Worm (Caenorhabditis elegans) whole organism, young adult: ENCODE results near the gene Y60A9.3.

Experiments used
- C17E4.6 ChIP-seq: fragments of 200-800 bp; sonication (Bioruptor generic); IDR thresholded peaks from 2 replicates; pipeline ENCODE4 v1.3.6; 2022; ENCODE audit warnings: missing genetic modification reagents, missing genetic modification characterization, missing compliant biosample characterization
- F37B4.10 ChIP-seq: fragments of 200-800 bp; sonication (Bioruptor generic); IDR thresholded peaks from 2 replicates; pipeline ENCODE4 v1.3.6; 2022; ENCODE audit warnings: missing genetic modification characterization, missing compliant biosample characterization
- F39B2.1 ChIP-seq: fragments of 200-800 bp; sonication (Bioruptor generic); IDR thresholded peaks from 2 replicates; pipeline ENCODE4 v1.3.6; 2022; ENCODE audit warnings: missing genetic modification reagents, missing genetic modification characterization, missing compliant biosample characterization
- F49E8.2 ChIP-seq: sonication (generic microtip); optimal IDR thresholded peaks from 3 replicates; lab custom pipeline; 2017; ENCODE audit warnings: missing genetic modification characterization, mild to moderate bottlenecking, missing compliant biosample characterization, antibody characterized with exemption, moderate library complexity; ENCODE audit not compliant: insufficient read depth
- F57A8.1 ChIP-seq: fragments of 200-800 bp; sonication (Bioruptor generic); optimal IDR thresholded peaks from 2 replicates; lab custom pipeline; 2018; ENCODE audit warnings: mild to moderate bottlenecking, missing genetic modification characterization, moderate library complexity, missing compliant biosample characterization
- F57C9.4 ChIP-seq: sonication (generic microtip); optimal IDR thresholded peaks from 2 replicates; lab custom pipeline; 2017; ENCODE audit warnings: mild to moderate bottlenecking, missing genetic modification characterization, missing compliant biosample characterization
- K11D2.4 ChIP-seq: fragments of 200-800 bp; sonication (Bioruptor generic); IDR thresholded peaks from 2 replicates; pipeline ENCODE4 v1.3.6; 2022; ENCODE audit warnings: missing genetic modification reagents, missing genetic modification characterization, missing compliant biosample characterization
- Y53F4B.3 ChIP-seq: fragments of 200-800 bp; sonication (Bioruptor generic); IDR thresholded peaks from 2 replicates; pipeline ENCODE4 v1.3.6; 2022; ENCODE audit warnings: missing genetic modification reagents, missing genetic modification characterization, missing compliant biosample characterization
- Y53G8AR.9 ChIP-seq: fragments of 200-800 bp; sonication (Bioruptor generic); conservative IDR thresholded peaks from 2 replicates; pipeline ENCODE4 v1.3.6; 2022; ENCODE audit warnings: missing genetic modification reagents, missing genetic modification characterization, missing compliant biosample characterization
- Y67H2A.10 ChIP-seq: fragments of 200-800 bp; sonication (Bioruptor generic); conservative IDR thresholded peaks from 2 replicates; pipeline ENCODE4 v1.3.6; 2022; ENCODE audit warnings: missing genetic modification reagents, missing genetic modification characterization, missing compliant biosample characterization
- Y95B8A.8 ChIP-seq: fragments of 200-800 bp; sonication (Bioruptor generic); IDR thresholded peaks from 2 replicates; pipeline ENCODE4 v1.3.6; 2022; ENCODE audit warnings: missing genetic modification reagents, missing genetic modification characterization, missing compliant biosample characterization
- attf-6 ChIP-seq: fragments of 200-800 bp; sonication (Bioruptor generic); IDR thresholded peaks from 2 replicates; pipeline ENCODE4 v1.3.6; 2022; ENCODE audit warnings: missing genetic modification reagents, missing genetic modification characterization, missing compliant biosample characterization
- bed-1 ChIP-seq: fragments of 200-800 bp; sonication (Bioruptor generic); IDR thresholded peaks from 2 replicates; pipeline ENCODE4 v1.3.6; 2022; ENCODE audit warnings: missing genetic modification reagents, missing genetic modification characterization, missing compliant biosample characterization
- ceh-27 ChIP-seq: fragments of 200-800 bp; sonication (Bioruptor generic); optimal IDR thresholded peaks from 2 replicates; lab custom pipeline; 2018; ENCODE audit warnings: mild to moderate bottlenecking, missing genetic modification characterization, moderate library complexity, missing compliant biosample characterization
- ceh-40 ChIP-seq: fragments of 200-800 bp; sonication (Bioruptor generic); IDR thresholded peaks from 2 replicates; pipeline ENCODE4 v1.3.6; 2022; ENCODE audit warnings: missing genetic modification characterization, missing compliant biosample characterization
- ceh-58 ChIP-seq: fragments of 200-800 bp; sonication (Bioruptor generic); IDR thresholded peaks from 2 replicates; pipeline ENCODE4 v1.3.6; 2022; ENCODE audit warnings: missing genetic modification characterization, missing compliant biosample characterization
- ceh-79 ChIP-seq: sonication (generic microtip); optimal IDR thresholded peaks from 2 replicates; lab custom pipeline; 2017; ENCODE audit warnings: mild to moderate bottlenecking, missing genetic modification characterization, missing compliant biosample characterization
- ceh-91 ChIP-seq: fragments of 200-800 bp; sonication (Bioruptor generic); IDR thresholded peaks from 2 replicates; pipeline ENCODE4 v1.3.6; 2022; ENCODE audit warnings: missing genetic modification reagents, missing genetic modification characterization, missing compliant biosample characterization
- chd-7 ChIP-seq: sonication (generic microtip); optimal IDR thresholded peaks from 2 replicates; lab custom pipeline; 2016; ENCODE audit warnings: mild to moderate bottlenecking, missing genetic modification characterization, moderate library complexity, missing compliant biosample characterization
- die-1 ChIP-seq: sonication (generic microtip); optimal IDR thresholded peaks from 2 replicates; lab custom pipeline; 2016; ENCODE audit warnings: missing genotype, mild to moderate bottlenecking, missing genetic modification characterization, missing compliant biosample characterization
- dox-1 ChIP-seq: fragments of 200-800 bp; sonication (Bioruptor generic); IDR thresholded peaks from 2 replicates; pipeline ENCODE4 v1.3.6; 2022; ENCODE audit warnings: missing genetic modification reagents, missing genetic modification characterization, missing compliant biosample characterization
- egl-18 ChIP-seq: fragments of 200-800 bp; sonication (Bioruptor generic); IDR thresholded peaks from 2 replicates; pipeline ENCODE4 v1.3.6; 2022; ENCODE audit warnings: missing genetic modification reagents, missing genetic modification characterization, missing compliant biosample characterization
- hrde-1 ChIP-seq: sonication (generic microtip); optimal IDR thresholded peaks from 2 replicates; lab custom pipeline; 2016; ENCODE audit warnings: missing genetic modification characterization, mild to moderate bottlenecking, missing compliant biosample characterization, moderate library complexity, missing genotype, missing genetic modification reagents, borderline replicate concordance
- hsf-1 ChIP-seq: fragments of 200-800 bp; sonication (Bioruptor generic); IDR thresholded peaks from 2 replicates; pipeline ENCODE4 v1.3.6; 2022; ENCODE audit warnings: missing genetic modification reagents, missing genetic modification characterization, missing compliant biosample characterization
- let-526 ChIP-seq: fragments of 200-800 bp; sonication (Bioruptor generic); IDR thresholded peaks from 2 replicates; pipeline ENCODE4 v1.3.6; 2022; ENCODE audit warnings: missing genetic modification reagents, missing genetic modification characterization, missing compliant biosample characterization
- lin-26 ChIP-seq: fragments of 200-800 bp; sonication (Bioruptor generic); IDR thresholded peaks from 2 replicates; pipeline ENCODE4 v1.3.6; 2022; ENCODE audit warnings: missing genetic modification reagents, missing genetic modification characterization, missing compliant biosample characterization
- lin-54 ChIP-seq: fragments of 200-800 bp; sonication (Bioruptor generic); optimal IDR thresholded peaks from 2 replicates; lab custom pipeline; 2018; ENCODE audit warnings: mild to moderate bottlenecking, missing genetic modification characterization, missing compliant biosample characterization
- madf-3 ChIP-seq: fragments of 200-800 bp; sonication (Bioruptor generic); IDR thresholded peaks from 2 replicates; pipeline ENCODE4 v1.3.6; 2022; ENCODE audit warnings: missing genetic modification reagents, missing genetic modification characterization, missing compliant biosample characterization
- madf-6 ChIP-seq: fragments of 200-800 bp; sonication (Bioruptor generic); IDR thresholded peaks from 2 replicates; pipeline ENCODE4 v1.3.6; 2022; ENCODE audit warnings: missing genetic modification reagents, missing genetic modification characterization, missing compliant biosample characterization
- mcd-1 ChIP-seq: fragments of 200-800 bp; sonication (Bioruptor generic); IDR thresholded peaks from 2 replicates; pipeline ENCODE4 v1.3.6; 2022; ENCODE audit warnings: missing genetic modification reagents, missing genetic modification characterization, missing compliant biosample characterization
- nfyb-1 ChIP-seq: fragments of 200-800 bp; sonication (Bioruptor generic); IDR thresholded peaks from 2 replicates; pipeline ENCODE4 v1.3.6; 2022; ENCODE audit warnings: missing genetic modification reagents, missing genetic modification characterization, missing compliant biosample characterization
- nhr-120 ChIP-seq: fragments of 200-800 bp; sonication (Bioruptor generic); IDR thresholded peaks from 2 replicates; pipeline ENCODE4 v1.3.6; 2022; ENCODE audit warnings: missing genetic modification characterization, missing compliant biosample characterization
- pha-4 ChIP-seq: fragments of 150-350 bp; sonication (generic microtip); optimal IDR thresholded peaks from 2 replicates; lab custom pipeline; 2014; ENCODE audit warnings: missing biosample characterization, missing genetic modification reagents, missing genetic modification characterization
- rpc-1 ChIP-seq, 2 experiments: fragments of 150-350 bp in 1 of 2; sonication (generic microtip) in 1 of 2; optimal IDR thresholded peaks; 2 replicates each; lab custom pipeline; 2014 to 2018; ENCODE audit warnings: missing biosample characterization in 1 of 2, missing genetic modification characterization in 1 of 2, missing genetic modification reagents in 1 of 2, missing genotype in 1 of 2
- ztf-6 ChIP-seq: fragments of 200-800 bp; sonication (Bioruptor generic); IDR thresholded peaks from 2 replicates; pipeline ENCODE4 v1.3.6; 2022; ENCODE audit warnings: missing genetic modification reagents, missing genetic modification characterization, missing compliant biosample characterization

Y60A9.3 gene

ce11 chrX:14386670-14387069 lies 3.6 kb downstream of the Y60A9.3 start:
- 0 out of 2 replicates have a peak, but pooled peaks have one; percentile 50 for TF ChIP-seq ceh-40 (GFP tag; lab: Robert Waterston, UW)
- peak; percentile 32; the same call in 1 of the 2 replicates for TF ChIP-seq ztf-6 (GFP tag; lab: Robert Waterston, UW)
- TF ChIP-seq attf-6 = peak; percentile 47; the same call in 1 of the 2 replicates
- TF ChIP-seq let-526 (GFP tag; lab: Robert Waterston, UW) = peak; percentile 75
- TF ChIP-seq hsf-1 (GFP tag; lab: Robert Waterston, UW) = 0 out of 2 replicates have a peak, but pooled peaks have one; percentile 18
- TF ChIP-seq bed-1 (GFP tag; lab: Robert Waterston, UW) = peak; percentile 77; the same call in 1 of the 2 replicates
- peak; percentile 85; the same call in 1 of the 2 replicates for TF ChIP-seq ceh-58 (GFP tag; lab: Robert Waterston, UW)
- TF ChIP-seq Y53G8AR.9 (GFP tag; lab: Robert Waterston, UW) = 0 out of 2 replicates have a peak, but pooled peaks have one; percentile 36
- TF ChIP-seq madf-3 (GFP tag; lab: Robert Waterston, UW) = peak; percentile 65; the same call in 1 of the 2 replicates
- peak; percentile 76; the same call in 1 of the 2 replicates for TF ChIP-seq F39B2.1 (GFP tag; lab: Robert Waterston, UW)
- TF ChIP-seq, all 124 proteins: peak for 10; not testable (repeated sequence) for 114

ce11 chrX:14387752-14388151 lies 4.7 kb downstream of the Y60A9.3 start:
- peak; percentile 37; the same call in 1 of the 2 replicates for TF ChIP-seq Y53F4B.3

ce11 chrX:14395267-14395666 lies 12.2 kb downstream of the Y60A9.3 start, which contains the start of gene Y60A9.1:
Y60A9.1 (minus strand) TSS chrX:14395367.
- no peak for TF ChIP-seq madf-6
- no peak for TF ChIP-seq C17E4.6
- no peak for TF ChIP-seq chd-7 (tag; lab: Kevin White, UChicago)
- no peak for TF ChIP-seq hsf-1 (GFP tag; lab: Robert Waterston, UW)
- no peak for TF ChIP-seq K11D2.4 (GFP tag; lab: Robert Waterston, UW)
- no peak for TF ChIP-seq lin-26 (GFP tag; lab: Robert Waterston, UW)
- no peak for TF ChIP-seq F37B4.10 (GFP tag; lab: Robert Waterston, UW)
- no peak for TF ChIP-seq nfyb-1 (GFP tag; lab: Robert Waterston, UW)
- TF ChIP-seq Y67H2A.10 (GFP tag; lab: Robert Waterston, UW) = no peak
- no peak for TF ChIP-seq F49E8.2 (tag; lab: Kevin White, UChicago)
- no peak for TF ChIP-seq Y95B8A.8 (GFP tag; lab: Robert Waterston, UW)
- no peak for TF ChIP-seq F57A8.1 (GFP tag; lab: Kevin White, UChicago)
- TF ChIP-seq lin-54 = no peak
- TF ChIP-seq dox-1 = no peak
- TF ChIP-seq nhr-120 (GFP tag; lab: Robert Waterston, UW) = no peak
- TF ChIP-seq mcd-1 (GFP tag; lab: Robert Waterston, UW) = no peak

ce11 chrX:14399035-14399434 lies 16.0 kb downstream of the Y60A9.3 start:
- no peak for TF ChIP-seq ceh-79 (tag; lab: Kevin White, UChicago)
- TF ChIP-seq egl-18 (GFP tag; lab: Robert Waterston, UW) = no peak
- TF ChIP-seq hsf-1 (GFP tag; lab: Robert Waterston, UW) = no peak

- TF ChIP-seq F49E8.2 (tag; lab: Kevin White, UChicago) (no peak), hrde-1 (tag; lab: Kevin White, UChicago) (no peak), rpc-1 (optimal IDR thresholded peaks at IDR 0.05; lab: Kevin White, UChicago) (no peak), rpc-1 (tag; optimal IDR thresholded peaks at IDR 0.05; lab: Kevin White, UChicago) (peak; percentile 20), pha-4 (no peak), ceh-91 (GFP tag; lab: Robert Waterston, UW) (no peak), F57C9.4 (tag; lab: Kevin White, UChicago) (no peak), bed-1 (GFP tag; lab: Robert Waterston, UW) (no peak), ceh-27 (GFP tag; lab: Kevin White, UChicago) (no peak), die-1 (tag; lab: Kevin White, UChicago) (no peak)
Observed at ce11 chrX:14401230-14401629, 18.2 kb downstream of the Y60A9.3 start.
